Worm (Caenorhabditis elegans): Measurements from ENCODE around the gene folt-1.

Gene folt-1

DNA sequence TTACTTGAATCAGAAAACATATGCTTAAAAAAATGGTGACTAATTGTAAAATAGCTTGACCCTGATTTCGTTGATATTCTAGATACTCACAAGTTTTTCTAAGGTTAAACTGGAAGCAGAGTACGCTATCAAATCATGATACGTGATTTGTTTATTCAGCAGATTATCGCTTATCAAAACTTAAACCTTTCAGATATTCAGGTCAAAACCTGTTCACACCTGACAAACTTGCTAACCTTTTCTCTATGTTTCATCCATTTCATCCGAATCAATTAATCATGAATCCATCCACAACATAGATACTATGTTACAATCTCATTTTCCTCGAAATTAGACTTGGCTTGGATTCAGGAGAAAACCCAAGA is 6.5 kb downstream of the folt-1 start:
- peak; percentile 84 for TF ChIP-seq ama-1 (optimal IDR thresholded peaks at IDR 0.05)
- peak; percentile 76 for TF ChIP-seq nhr-43 (tag; optimal IDR thresholded peaks at IDR 0.05; ENCODE audit: poor library complexity, severe bottlenecking)
- TF ChIP-seq elt-3 (tag; optimal IDR thresholded peaks at IDR 0.05): peak in 1 of 3 experiments; percentile 6
- TF ChIP-seq lin-15B (tag; optimal IDR thresholded peaks at IDR 0.05): no peak
- TF ChIP-seq nhr-23 (tag; optimal IDR thresholded peaks at IDR 0.05): peak; percentile 35
- peak; percentile 41 for TF ChIP-seq tbx-2 (tag; optimal IDR thresholded peaks at IDR 0.05)
- peak; percentile 1 for TF ChIP-seq daf-12 (tag; optimal IDR thresholded peaks at IDR 0.05)
- TF ChIP-seq ztf-4 (tag; optimal IDR thresholded peaks at IDR 0.05): peak; percentile 55
- no peak for TF ChIP-seq pqm-1 (tag; optimal IDR thresholded peaks at IDR 0.05)
- peak; percentile 57 for TF ChIP-seq nhr-25 (tag; optimal IDR thresholded peaks at IDR 0.05)
- TF ChIP-seq ceh-9 (tag; optimal IDR thresholded peaks at IDR 0.05): no peak

DNA sequence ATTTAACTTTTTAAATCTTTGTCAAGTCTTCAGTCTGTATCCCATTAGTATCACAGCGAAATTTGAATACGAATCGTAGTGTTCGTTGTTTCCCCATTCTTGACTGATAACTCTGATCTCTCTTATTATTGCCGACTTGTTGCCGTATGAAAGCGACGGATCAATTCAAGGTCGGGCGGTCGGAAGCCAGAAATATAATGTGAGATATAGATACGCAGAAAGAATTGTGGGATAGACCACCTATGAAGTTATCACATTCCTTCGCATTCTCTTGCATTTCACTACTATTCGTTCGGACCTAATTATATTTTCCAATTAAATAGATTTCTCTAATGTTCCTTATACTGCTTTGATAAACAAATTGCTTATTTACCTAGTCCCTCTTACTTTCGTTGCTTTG is 7.7 kb downstream of the folt-1 start:
- TF ChIP-seq zag-1 (tag; optimal IDR thresholded peaks at IDR 0.05): no peak
- no peak for TF ChIP-seq elt-1 (tag; optimal IDR thresholded peaks at IDR 0.05)
- TF ChIP-seq egl-27 (tag; optimal IDR thresholded peaks at IDR 0.05): no peak
- no peak for TF ChIP-seq lin-39 (tag; optimal IDR thresholded peaks at IDR 0.05)
- TF ChIP-seq ZK546.5 (tag; optimal IDR thresholded peaks at IDR 0.05): no peak
- TF ChIP-seq elt-3 (tag; optimal IDR thresholded peaks at IDR 0.05): peak in 1 of 3 experiments; percentile 36
- TF ChIP-seq nhr-25 (tag; optimal IDR thresholded peaks at IDR 0.05): peak; percentile 36
- TF ChIP-seq tbx-2 (tag; optimal IDR thresholded peaks at IDR 0.05): no peak
- no peak for TF ChIP-seq ztf-4 (tag; optimal IDR thresholded peaks at IDR 0.05)
- no peak for TF ChIP-seq nhr-237 (tag; optimal IDR thresholded peaks at IDR 0.05)

DNA sequence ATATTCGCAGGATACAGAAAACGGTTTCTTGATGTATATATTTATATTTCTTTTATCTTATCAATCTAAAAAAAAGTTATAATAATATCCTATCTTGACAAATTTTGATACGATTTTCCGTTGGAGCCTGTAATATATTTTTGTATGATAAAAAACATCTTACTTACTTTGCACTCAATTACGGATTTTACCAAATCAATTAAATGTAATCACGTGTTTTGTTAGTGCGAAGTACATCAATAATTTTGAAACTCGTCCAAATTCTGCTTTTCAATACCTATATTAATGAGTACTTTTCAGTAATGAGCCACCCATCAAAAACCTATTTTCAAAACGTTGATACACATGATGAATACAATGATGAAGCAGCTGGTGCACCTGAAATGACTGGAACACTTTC is 8.1 kb downstream of the folt-1 start, which contains the start of gene T19C4.1:
Gene T19C4.1, plus strand, starts transcription at position 301 of the 400 bp plus-strand sequence.
- TF ChIP-seq jun-1 (tag; optimal IDR thresholded peaks at IDR 0.05) (no peak), nhr-23 (tag; optimal IDR thresholded peaks at IDR 0.05) (no peak), nhr-77 (tag; optimal IDR thresholded peaks at IDR 0.05) (no peak), eor-1 (tag; optimal IDR thresholded peaks at IDR 0.05) (no peak), unc-62 (GFP tag; optimal IDR thresholded peaks at IDR 0.05) (no peak), nhr-11 (tag; optimal IDR thresholded peaks at IDR 0.05) (no peak), ztf-4 (tag; optimal IDR thresholded peaks at IDR 0.05) (no peak), ceh-9 (tag; optimal IDR thresholded peaks at IDR 0.05) (no peak)

DNA sequence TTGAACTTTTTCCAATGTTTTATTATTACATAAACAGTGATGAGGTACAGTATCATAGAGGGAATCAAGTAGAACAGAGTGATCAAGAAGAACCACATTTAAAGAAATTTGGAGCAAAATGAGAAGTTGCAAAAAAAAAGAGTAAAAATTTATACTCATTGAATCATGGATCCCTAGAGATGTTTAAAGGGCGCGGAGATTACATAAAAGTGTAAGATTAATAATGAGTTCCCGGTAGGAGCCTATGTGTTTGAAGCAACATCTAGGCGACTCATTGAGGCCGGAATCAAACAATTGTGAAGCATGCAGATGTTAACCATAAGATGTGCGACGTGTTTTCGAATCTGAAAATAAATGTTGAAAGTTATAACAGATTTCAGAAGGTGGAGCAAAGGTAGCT is 11.1 kb downstream of the folt-1 start, which contains the start of gene srg-39:
Gene srg-39, minus strand, starts transcription at position 101 of the 400 bp plus-strand sequence.
- TF ChIP-seq nhr-237 (tag; optimal IDR thresholded peaks at IDR 0.05) (no peak), nhr-67 (tag; optimal IDR thresholded peaks at IDR 0.05) (no peak), tbx-2 (tag; optimal IDR thresholded peaks at IDR 0.05) (no peak), nhr-77 (tag; optimal IDR thresholded peaks at IDR 0.05) (no peak), ceh-28 (tag; optimal IDR thresholded peaks at IDR 0.05) (no peak), ZK546.5 (tag; optimal IDR thresholded peaks at IDR 0.05) (no peak), R02D3.7 (tag; optimal IDR thresholded peaks at IDR 0.05) (no peak), nhr-76 (tag; optimal IDR thresholded peaks at IDR 0.05) (no peak), lin-15B (tag; optimal IDR thresholded peaks at IDR 0.05) (no peak), jun-1 (tag; optimal IDR thresholded peaks at IDR 0.05) (no peak), ceh-16 (tag; optimal IDR thresholded peaks at IDR 0.05) (no peak), unc-39 (tag; optimal IDR thresholded peaks at IDR 0.05) (no peak), mml-1 (tag; optimal IDR thresholded peaks at IDR 0.05) (no peak)

DNA sequence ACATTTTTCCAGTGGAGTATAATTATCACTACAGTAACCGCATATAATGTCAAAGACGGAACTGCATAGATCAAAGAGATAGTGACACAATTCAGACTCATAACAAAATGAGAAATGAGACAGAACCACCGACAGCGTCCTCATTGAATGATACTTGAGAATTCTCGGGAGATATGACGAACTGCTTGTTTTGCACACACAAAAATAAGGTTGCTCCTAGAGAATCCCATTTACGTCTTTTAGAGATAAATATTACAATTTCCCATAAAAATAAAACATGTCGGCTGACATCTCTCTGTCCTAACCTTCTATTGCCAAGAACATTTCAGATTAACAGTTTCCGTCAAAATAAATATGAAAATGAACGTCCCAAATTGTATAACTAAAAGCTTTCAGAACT is 14.3 kb downstream of the folt-1 start, which contains the start of gene srg-38:
Gene srg-38, minus strand, starts transcription at position 101 of the 400 bp plus-strand sequence.
- TF ChIP-seq tbx-2 (tag; optimal IDR thresholded peaks at IDR 0.05): no peak

DNA sequence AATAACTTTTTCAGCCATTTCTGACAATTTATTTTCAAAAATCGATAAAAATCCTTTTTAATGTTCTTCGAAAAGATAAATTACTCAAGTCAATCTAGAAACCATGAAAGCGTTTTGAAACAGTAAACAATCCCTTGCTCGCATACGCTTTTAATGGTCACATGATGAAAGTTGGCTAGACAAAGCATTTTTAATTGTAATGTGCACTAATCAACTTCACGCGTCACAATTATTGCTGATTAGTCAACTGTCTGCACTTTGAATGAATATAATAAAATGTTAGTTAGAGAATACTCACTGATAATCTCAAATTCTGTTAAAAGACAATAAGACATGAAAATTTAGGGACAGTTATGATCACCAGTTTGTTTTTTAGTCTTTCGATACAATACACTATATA is 15.3 kb downstream of the folt-1 start:
- TF ChIP-seq ztf-11 (tag; optimal IDR thresholded peaks at IDR 0.05) (no peak), unc-39 (tag; optimal IDR thresholded peaks at IDR 0.05) (no peak), mdl-1 (tag; optimal IDR thresholded peaks at IDR 0.05) (no peak), nhr-11 (tag; optimal IDR thresholded peaks at IDR 0.05) (no peak), elt-2 (tag; optimal IDR thresholded peaks at IDR 0.05) (peak; percentile 42), eor-1 (tag; optimal IDR thresholded peaks at IDR 0.05) (no peak), ztf-4 (tag; optimal IDR thresholded peaks at IDR 0.05) (no peak)
